Fruit fly (Drosophila melanogaster): Measurements from ENCODE around the gene ATPsynE.
A peak's percentile ranks its signal among the peaks of the same experiment; 100 is the strongest.

The ATPsynE gene

DNA sequence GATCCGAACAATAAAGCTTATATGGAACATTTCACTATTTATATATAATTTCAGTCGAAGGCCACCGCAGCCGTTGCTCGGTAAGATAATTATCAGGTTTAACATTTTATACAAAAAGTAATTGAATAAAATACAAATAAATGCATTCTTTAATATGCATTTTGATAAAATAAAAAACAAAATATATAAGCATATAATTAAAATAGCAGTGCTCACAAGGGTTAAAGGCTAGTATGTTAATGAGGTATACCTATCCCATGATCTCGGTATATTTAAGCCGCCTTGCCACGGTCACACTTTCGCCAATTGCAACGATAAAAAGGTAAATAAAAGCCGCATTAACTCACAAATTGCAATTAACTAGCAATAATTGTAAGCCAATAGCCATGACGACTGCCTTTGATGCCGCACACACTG is 17.9 kb upstream of the ATPsynE start, which contains the start of gene Polr2I (continued):
- TF ChIP-seq Jarid2 (GFP tag; optimal IDR thresholded peaks at IDR 0.05) (no peak), MESR4 (GFP tag; optimal IDR thresholded peaks at IDR 0.05) (peak; percentile 37), CG3281 (GFP tag; optimal IDR thresholded peaks at IDR 0.05) (peak; percentile 22), CG7271 (tag; optimal IDR thresholded peaks at IDR 0.05) (no peak), H2.0 (GFP tag; IDR thresholded peaks at IDR 0.05) (peak; percentile 20; the same call in 1 of the 2 replicates), CG8388 (GFP tag; optimal IDR thresholded peaks at IDR 0.05) (peak; percentile 18), CG3407 (GFP tag; optimal IDR thresholded peaks at IDR 0.05) (no peak), sisA (GFP tag; IDR thresholded peaks at IDR 0.05) (0 out of 2 replicates have a peak, but pooled peaks have one; percentile 10), lola (GFP tag; optimal IDR thresholded peaks at IDR 0.05) (peak in 1 of 3 experiments; percentile 40), CG1603 (tag; optimal IDR thresholded peaks at IDR 0.05) (no peak), Fer3 (tag; optimal IDR thresholded peaks at IDR 0.05) (peak; percentile 10), CG15514 (GFP tag; optimal IDR thresholded peaks at IDR 0.05) (no peak), bcd (GFP tag; optimal IDR thresholded peaks at IDR 0.05) (peak; percentile 50), HmgZ (tag; optimal IDR thresholded peaks at IDR 0.05) (no peak), Hr3 (GFP tag; optimal IDR thresholded peaks at IDR 0.05) (peak; percentile 54), CG16779 (GFP tag; IDR thresholded peaks at IDR 0.05) (no peak), CG15269 (tag; optimal IDR thresholded peaks at IDR 0.05) (peak; percentile 44), Mad (GFP tag; optimal IDR thresholded peaks at IDR 0.05) (peak; percentile 12), CG9817 (tag; optimal IDR thresholded peaks at IDR 0.05) (peak; percentile 48), scrt (GFP tag; optimal IDR thresholded peaks at IDR 0.05) (no peak), ac (GFP tag; optimal IDR thresholded peaks at IDR 0.05) (no peak), Ssrp (tag; optimal IDR thresholded peaks at IDR 0.05) (peak; percentile 24), CG10543 (GFP tag; optimal IDR thresholded peaks at IDR 0.05) (no peak), CG13424 (tag; optimal IDR thresholded peaks at IDR 0.05) (peak; percentile 45), CG10979 (tag; optimal IDR thresholded peaks at IDR 0.05) (peak; percentile 13), Lhr (GFP tag; optimal IDR thresholded peaks at IDR 0.05) (peak; percentile 6), CG2116 (GFP tag; optimal IDR thresholded peaks at IDR 0.05) (peak; percentile 31), CG10431 (GFP tag; optimal IDR thresholded peaks at IDR 0.05) (peak; percentile 21), CG9797 (GFP tag; optimal IDR thresholded peaks at IDR 0.05) (peak; percentile 34), tll (GFP tag; optimal IDR thresholded peaks at IDR 0.05) (no peak), CG12155 (GFP tag; optimal IDR thresholded peaks at IDR 0.05) (peak; percentile 31), dmrt99B (tag; optimal IDR thresholded peaks at IDR 0.05) (no peak), NfI (GFP tag; optimal IDR thresholded peaks at IDR 0.05) (peak; percentile 19), MBD-R2 (GFP tag; IDR thresholded peaks at IDR 0.05) (peak; percentile 73), PHDP (tag; optimal IDR thresholded peaks at IDR 0.05) (peak; percentile 21), trh (GFP tag; optimal IDR thresholded peaks at IDR 0.05) (no peak), ranshi (GFP tag; IDR thresholded peaks at IDR 0.05) (peak; percentile 42; the same call in 1 of the 2 replicates), CG15696 (tag; optimal IDR thresholded peaks at IDR 0.05) (peak; percentile 26), CG42726 (GFP tag; IDR thresholded peaks at IDR 0.05; ENCODE audit: partially characterized antibody) (0 out of 2 replicates have a peak, but pooled peaks have one; percentile 25), trem (tag; optimal IDR thresholded peaks at IDR 0.05) (peak; percentile 12), Atf-2 (GFP tag; optimal IDR thresholded peaks at IDR 0.05) (no peak), CG10209 (GFP tag; optimal IDR thresholded peaks at IDR 0.05) (peak; percentile 40), CG4820 (GFP tag; optimal IDR thresholded peaks at IDR 0.05) (peak; percentile 31), CG17328 (GFP tag; IDR thresholded peaks at IDR 0.05) (no peak), CG4424 (GFP tag; optimal IDR thresholded peaks at IDR 0.05) (peak; percentile 48), twi (tag; optimal IDR thresholded peaks at IDR 0.05) (peak; percentile 15), lilli (GFP tag; optimal IDR thresholded peaks at IDR 0.05) (peak; percentile 15), grau (tag; optimal IDR thresholded peaks at IDR 0.05) (peak; percentile 55), pzg (GFP tag; optimal IDR thresholded peaks at IDR 0.05) (peak; percentile 24)
